Worm (Caenorhabditis elegans): Measurements from ENCODE around the gene F52B10.3.

DNA sequence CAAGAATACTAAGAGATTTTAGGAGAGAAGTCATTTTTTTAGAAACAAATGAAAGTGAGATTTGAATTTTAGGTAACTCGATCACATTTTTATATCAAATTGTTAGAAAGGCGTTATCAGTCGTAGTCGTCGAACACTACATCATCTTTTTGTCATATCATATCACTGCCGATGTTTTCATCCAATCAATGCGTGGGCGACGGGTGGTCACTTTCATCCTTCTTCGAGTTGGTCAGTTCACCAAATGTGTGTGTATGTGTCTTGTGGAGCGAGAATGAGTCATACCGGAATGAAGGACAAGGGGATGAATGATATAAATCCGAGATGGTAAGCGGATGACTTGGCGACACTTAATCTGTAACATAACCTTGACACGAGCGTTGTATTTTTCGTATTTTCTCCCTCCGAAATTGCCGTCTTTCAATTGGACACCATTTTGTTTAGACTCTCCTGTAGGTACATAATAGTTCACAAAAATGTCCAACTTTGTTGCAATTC, 48.4 kb upstream of the F52B10.3 start, which contains the start of the genes Y41G9A.10 and Y41G9A.5:
- TF ChIP-seq nhr-12 (tag; optimal IDR thresholded peaks at IDR 0.05), result no peak
- no peak for TF ChIP-seq ceh-82 (tag; optimal IDR thresholded peaks at IDR 0.05)
- TF ChIP-seq skn-1 (tag; optimal IDR thresholded peaks at IDR 0.05), result no peak
- no peak for TF ChIP-seq elt-2 (tag; optimal IDR thresholded peaks at IDR 0.05)
- TF ChIP-seq ZK546.5 (tag; optimal IDR thresholded peaks at IDR 0.05), result no peak

Measured in whole organism, L3 larva.